Worm (Caenorhabditis elegans): ENCODE results near the gene C33C12.12.

- TF ChIP-seq ceh-2 (tag; optimal IDR thresholded peaks at IDR 0.05) (no peak), ceh-14 (tag; optimal IDR thresholded peaks at IDR 0.05) (no peak), pha-4 (tag; optimal IDR thresholded peaks at IDR 0.05) (no peak), elt-2 (tag; optimal IDR thresholded peaks at IDR 0.05) (no peak), syd-9 (tag; optimal IDR thresholded peaks at IDR 0.05) (no peak), pros-1 (tag; optimal IDR thresholded peaks at IDR 0.05) (no peak)
These were observed 47.9 kb downstream of the C33C12.12 start, which contains the start of gene math-37 for ce11 chrII:2122091-2122490.

Data from whole organism, late embryonic.